Worm (Caenorhabditis elegans): ENCODE data around the gene chil-6.

ce11 chrII:9861394-9861793 lies 3.7 kb upstream of the chil-6 start, which contains the start of gene chil-3:
- TF ChIP-seq Y116A8C.19 (tag; optimal IDR thresholded peaks at IDR 0.05; ENCODE audit: borderline replicate concordance) (no peak), lsy-2 (tag; optimal IDR thresholded peaks at IDR 0.05) (no peak), ama-1 (optimal IDR thresholded peaks at IDR 0.05) (no peak), aly-2 (tag; optimal IDR thresholded peaks at IDR 0.05) (no peak), pqm-1 (tag; optimal IDR thresholded peaks at IDR 0.05) (no peak), elt-3 (tag; optimal IDR thresholded peaks at IDR 0.05) (no peak)
